Fruit fly (Drosophila melanogaster): ENCODE data around the gene CG43169.

Gene CG43169

dm6 chr3L:8925679-8926078 is 37.2 kb upstream of the CG43169 start (continued):
- TF ChIP-seq z (GFP tag; IDR thresholded peaks at IDR 0.05), result 0 out of 3 replicates have a peak, but pooled peaks have one; percentile 14
- TF ChIP-seq dimm (GFP tag; IDR thresholded peaks at IDR 0.05), result no peak
- no peak for TF ChIP-seq ems (GFP tag; optimal IDR thresholded peaks at IDR 0.05)
- TF ChIP-seq emc (GFP tag; optimal IDR thresholded peaks at IDR 0.05), result no peak
- peak; percentile 57 for TF ChIP-seq Lhr (GFP tag; optimal IDR thresholded peaks at IDR 0.05)
- no peak for TF ChIP-seq lbe (GFP tag; optimal IDR thresholded peaks at IDR 0.05)
- TF ChIP-seq btn (GFP tag; optimal IDR thresholded peaks at IDR 0.05), result no peak
- no peak for TF ChIP-seq hkb (optimal IDR thresholded peaks at IDR 0.05)
- peak; percentile 54 for TF ChIP-seq hkb (GFP tag; IDR thresholded peaks at IDR 0.05)
- no peak for TF ChIP-seq aop (GFP tag; IDR thresholded peaks at IDR 0.05)
- peak; percentile 88 for TF ChIP-seq CG15601 (tag; optimal IDR thresholded peaks at IDR 0.05)
- TF ChIP-seq CG31441 (GFP tag; IDR thresholded peaks at IDR 0.05), result 0 out of 2 replicates have a peak, but pooled peaks have one; percentile 35
- TF ChIP-seq ac (GFP tag; optimal IDR thresholded peaks at IDR 0.05), result no peak
- no peak for TF ChIP-seq CG13624 (GFP tag; optimal IDR thresholded peaks at IDR 0.05)
- TF ChIP-seq Neu2 (GFP tag; optimal IDR thresholded peaks at IDR 0.05; ENCODE audit: borderline replicate concordance), result no peak
- TF ChIP-seq CG34422 (GFP tag; IDR thresholded peaks at IDR 0.05), result no peak
- no peak for TF ChIP-seq bigmax (GFP tag; optimal IDR thresholded peaks at IDR 0.05)
- no peak for TF ChIP-seq crp (GFP tag; optimal IDR thresholded peaks at IDR 0.05)
- peak; percentile 56 for TF ChIP-seq wek (GFP tag; optimal IDR thresholded peaks at IDR 0.05)
- no peak for TF ChIP-seq Chrac-16 (GFP tag; optimal IDR thresholded peaks at IDR 0.05)
- no peak for TF ChIP-seq wdn (GFP tag; IDR thresholded peaks at IDR 0.05)
- TF ChIP-seq ab (GFP tag; optimal IDR thresholded peaks at IDR 0.05), result no peak
- TF ChIP-seq CG9932 (GFP tag; IDR thresholded peaks at IDR 0.05), result no peak
- no peak for TF ChIP-seq CG4730 (GFP tag; IDR thresholded peaks at IDR 0.05)
- TF ChIP-seq Dfd (GFP tag; optimal IDR thresholded peaks at IDR 0.05), result no peak
- peak; percentile 78 for TF ChIP-seq CG7745 (tag; optimal IDR thresholded peaks at IDR 0.05)
- TF ChIP-seq disco-r (GFP tag; optimal IDR thresholded peaks at IDR 0.05), result no peak
- no peak for TF ChIP-seq ERR (GFP tag; optimal IDR thresholded peaks at IDR 0.05)
- TF ChIP-seq CG13424 (tag; optimal IDR thresholded peaks at IDR 0.05), result peak; percentile 23
- TF ChIP-seq pzg (GFP tag; optimal IDR thresholded peaks at IDR 0.05), result no peak
- no peak for TF ChIP-seq Deaf1 (tag; optimal IDR thresholded peaks at IDR 0.05)
- TF ChIP-seq sc (optimal IDR thresholded peaks at IDR 0.05), result no peak
- peak; percentile 39 for TF ChIP-seq sc (GFP tag; optimal IDR thresholded peaks at IDR 0.05)
- TF ChIP-seq CG2129 (GFP tag; IDR thresholded peaks at IDR 0.05; ENCODE audit: partially characterized antibody), result no peak
- TF ChIP-seq CG17612 (GFP tag; IDR thresholded peaks at IDR 0.05), result no peak
- no peak for TF ChIP-seq chn (GFP tag; optimal IDR thresholded peaks at IDR 0.05)
- TF ChIP-seq nmo (GFP tag; optimal IDR thresholded peaks at IDR 0.05), result no peak
- no peak for TF ChIP-seq vnd (GFP tag; IDR thresholded peaks at IDR 0.05; ENCODE audit: partially characterized antibody)
- no peak for TF ChIP-seq corto (GFP tag; optimal IDR thresholded peaks at IDR 0.05)
- no peak for TF ChIP-seq slou (GFP tag; optimal IDR thresholded peaks at IDR 0.05)
- no peak for TF ChIP-seq CG11247 (GFP tag; IDR thresholded peaks at IDR 0.05)
- TF ChIP-seq D (optimal IDR thresholded peaks at IDR 0.05), result no peak
- TF ChIP-seq D (GFP tag; optimal IDR thresholded peaks at IDR 0.05), result peak; percentile 62
- peak; percentile 34 for TF ChIP-seq nau (GFP tag; optimal IDR thresholded peaks at IDR 0.05)
- TF ChIP-seq sens-2 (GFP tag; IDR thresholded peaks at IDR 0.05), result no peak
- no peak for TF ChIP-seq pb (GFP tag; optimal IDR thresholded peaks at IDR 0.05)
- TF ChIP-seq unc-4 (GFP tag; IDR thresholded peaks at IDR 0.05; ENCODE audit: partially characterized antibody), result no peak
- TF ChIP-seq CG16863 (GFP tag; optimal IDR thresholded peaks at IDR 0.05), result peak; percentile 14
- TF ChIP-seq knrl (GFP tag; IDR thresholded peaks at IDR 0.05; ENCODE audit: partially characterized antibody), result no peak
- TF ChIP-seq Sry-β (GFP tag; optimal IDR thresholded peaks at IDR 0.05), result peak; percentile 41
- no peak for TF ChIP-seq CG13287 (GFP tag; IDR thresholded peaks at IDR 0.05; ENCODE audit: partially characterized antibody)
- TF ChIP-seq Taf1 (GFP tag; IDR thresholded peaks at IDR 0.05), result no peak

All from whole organism, embryonic.